Worm (Caenorhabditis elegans) whole organism, late embryonic: ENCODE results near the gene D1005.10.

ENCODE experiments used
- C38D4.7 ChIP-seq: fragments of 200-800 bp; sonication (Bioruptor generic); optimal IDR thresholded peaks from 2 replicates; lab custom pipeline; 2018; ENCODE audit warnings: mild to moderate bottlenecking, missing genetic modification characterization, moderate library complexity, missing compliant biosample characterization
- K02D7.2 ChIP-seq: sonication (generic microtip); optimal IDR thresholded peaks from 2 replicates; lab custom pipeline; 2017; ENCODE audit warnings: mild to moderate bottlenecking, missing genetic modification characterization, missing compliant biosample characterization
- K09A11.1 ChIP-seq: sonication (generic microtip); optimal IDR thresholded peaks from 2 replicates; lab custom pipeline; 2017; ENCODE audit warnings: antibody characterized with exemption, mild to moderate bottlenecking, missing genetic modification characterization, missing compliant biosample characterization; ENCODE audit not compliant: insufficient read depth
- Y22D7AL.16 ChIP-seq: sonication (generic microtip); optimal IDR thresholded peaks from 2 replicates; lab custom pipeline; 2016; ENCODE audit warnings: missing genetic modification characterization, missing compliant biosample characterization
- ahr-1 ChIP-seq: sonication (generic microtip); optimal IDR thresholded peaks from 2 replicates; lab custom pipeline; 2016; ENCODE audit warnings: missing genetic modification characterization, missing compliant biosample characterization
- ceh-14 ChIP-seq: sonication (generic microtip); optimal IDR thresholded peaks from 2 replicates; lab custom pipeline; 2016; ENCODE audit warnings: missing genotype, missing genetic modification characterization, missing compliant biosample characterization
- ceh-18 ChIP-seq: sonication (generic microtip); optimal IDR thresholded peaks from 2 replicates; lab custom pipeline; 2016; ENCODE audit warnings: missing genetic modification characterization, missing compliant biosample characterization
- ceh-19 ChIP-seq: fragments of 200-800 bp; sonication (Bioruptor generic); optimal IDR thresholded peaks from 2 replicates; lab custom pipeline; 2018; ENCODE audit warnings: mild to moderate bottlenecking, missing genetic modification characterization, missing compliant biosample characterization
- ceh-24 ChIP-seq: sonication (generic microtip); optimal IDR thresholded peaks from 2 replicates; lab custom pipeline; 2016; ENCODE audit warnings: mild to moderate bottlenecking, missing genetic modification characterization, missing compliant biosample characterization
- ceh-30 ChIP-seq: fragments of 150-350 bp; optimal IDR thresholded peaks from 2 replicates; lab custom pipeline; 2014; ENCODE audit warnings: missing biosample characterization, missing genetic modification characterization
- ceh-31 ChIP-seq: sonication (generic microtip); optimal IDR thresholded peaks from 2 replicates; lab custom pipeline; 2016; ENCODE audit warnings: missing genetic modification characterization, missing compliant biosample characterization
- ceh-34 ChIP-seq: sonication (generic microtip); optimal IDR thresholded peaks from 2 replicates; lab custom pipeline; 2016; ENCODE audit warnings: mild to moderate bottlenecking, missing genetic modification characterization, missing compliant biosample characterization
- ceh-45 ChIP-seq: fragments of 200-800 bp; sonication (Bioruptor generic); IDR thresholded peaks from 2 replicates; pipeline ENCODE4 v1.3.6; 2022; ENCODE audit warnings: missing genetic modification reagents, missing genetic modification characterization, missing compliant biosample characterization
- che-1 ChIP-seq: sonication (generic microtip); optimal IDR thresholded peaks from 2 replicates; lab custom pipeline; 2016; ENCODE audit warnings: mild to moderate bottlenecking, missing genetic modification characterization, missing compliant biosample characterization
- elt-2 ChIP-seq: sonication (generic microtip); optimal IDR thresholded peaks from 2 replicates; lab custom pipeline; 2016; ENCODE audit warnings: missing genetic modification reagents, missing genetic modification characterization, missing compliant biosample characterization
- elt-4 ChIP-seq: sonication (generic microtip); optimal IDR thresholded peaks from 2 replicates; lab custom pipeline; 2016; ENCODE audit warnings: missing genetic modification characterization, missing compliant biosample characterization
- ets-4 ChIP-seq: sonication (generic microtip); optimal IDR thresholded peaks from 2 replicates; lab custom pipeline; 2016; ENCODE audit warnings: missing genetic modification characterization, missing compliant biosample characterization
- fax-1 ChIP-seq: sonication (generic microtip); optimal IDR thresholded peaks from 2 replicates; lab custom pipeline; 2016; ENCODE audit warnings: missing genotype, missing genetic modification characterization, missing compliant biosample characterization
- fkh-10 ChIP-seq: fragments of 150-350 bp; optimal IDR thresholded peaks from 2 replicates; lab custom pipeline; 2014; ENCODE audit warnings: missing biosample characterization, missing genetic modification reagents, missing genetic modification characterization
- gmeb-2 ChIP-seq: sonication (generic microtip); optimal IDR thresholded peaks from 2 replicates; lab custom pipeline; 2016; ENCODE audit warnings: missing genetic modification characterization, inconsistent platforms, missing compliant biosample characterization
- hlh-15 ChIP-seq: sonication (generic microtip); optimal IDR thresholded peaks from 2 replicates; lab custom pipeline; 2016; ENCODE audit warnings: missing genetic modification characterization, missing compliant biosample characterization
- hlh-6 ChIP-seq: sonication (generic microtip); optimal IDR thresholded peaks from 2 replicates; lab custom pipeline; 2016; ENCODE audit warnings: missing genotype, missing genetic modification characterization, missing compliant biosample characterization
- hlh-8 ChIP-seq: sonication (generic microtip); optimal IDR thresholded peaks from 2 replicates; lab custom pipeline; 2016; ENCODE audit warnings: missing genotype, missing genetic modification characterization, missing compliant biosample characterization
- lim-6 ChIP-seq: sonication (generic microtip); optimal IDR thresholded peaks from 2 replicates; lab custom pipeline; 2016; ENCODE audit warnings: missing genetic modification characterization, missing compliant biosample characterization
- madf-2 ChIP-seq: sonication (generic microtip); optimal IDR thresholded peaks from 2 replicates; lab custom pipeline; 2017; ENCODE audit warnings: missing genetic modification characterization, missing compliant biosample characterization
- mec-3 ChIP-seq: sonication (generic microtip); optimal IDR thresholded peaks from 2 replicates; lab custom pipeline; 2016; ENCODE audit warnings: borderline replicate concordance, missing genetic modification characterization, missing compliant biosample characterization
- odd-2 ChIP-seq: sonication (generic microtip); optimal IDR thresholded peaks from 2 replicates; lab custom pipeline; 2017; ENCODE audit warnings: antibody characterized with exemption, mild to moderate bottlenecking, missing genetic modification characterization, missing compliant biosample characterization
- rnt-1 ChIP-seq: sonication (generic microtip); optimal IDR thresholded peaks from 2 replicates; lab custom pipeline; 2016; ENCODE audit warnings: missing genetic modification characterization, missing compliant biosample characterization
- sdc-2 ChIP-seq: sonication (generic microtip); optimal IDR thresholded peaks from 2 replicates; lab custom pipeline; 2016; ENCODE audit warnings: missing genotype, missing genetic modification characterization, missing compliant biosample characterization
- sox-2 ChIP-seq: fragments of 200-800 bp; sonication (Bioruptor generic); IDR thresholded peaks from 2 replicates; pipeline ENCODE4 v1.3.6; 2022; ENCODE audit warnings: missing genetic modification reagents, missing genetic modification characterization, missing compliant biosample characterization
- sox-4 ChIP-seq: sonication (generic microtip); optimal IDR thresholded peaks from 2 replicates; lab custom pipeline; 2017; ENCODE audit warnings: mild to moderate bottlenecking, missing genetic modification characterization, inconsistent platforms, missing compliant biosample characterization
- syd-9 ChIP-seq: sonication (generic microtip); optimal IDR thresholded peaks from 2 replicates; lab custom pipeline; 2016; ENCODE audit warnings: mild to moderate bottlenecking, missing genetic modification characterization, moderate library complexity, missing compliant biosample characterization
- tbx-7 ChIP-seq: sonication (generic microtip); optimal IDR thresholded peaks from 2 replicates; lab custom pipeline; 2016; ENCODE audit warnings: missing genotype, missing genetic modification characterization, missing compliant biosample characterization
- unc-3 ChIP-seq, 2 experiments: fragments of 200-800 bp in 1 of 2; sonication (Bioruptor generic) in 1 of 2; sonication (generic microtip) in 1 of 2; conservative IDR thresholded peaks in 1 of 2; optimal IDR thresholded peaks in 1 of 2; 2 replicates each; pipeline versions ENCODE4 v1.3.6 to Lab custom; 2016 to 2022; ENCODE audit warnings: missing compliant biosample characterization in 2 of 2, missing genetic modification characterization in 2 of 2, missing genetic modification reagents in 1 of 2
- unc-55 ChIP-seq: sonication (generic microtip); optimal IDR thresholded peaks from 2 replicates; lab custom pipeline; 2017; ENCODE audit warnings: missing biosample characterization, missing genetic modification reagents, missing genetic modification characterization
- unc-86 ChIP-seq: sonication (generic microtip); optimal IDR thresholded peaks from 2 replicates; lab custom pipeline; 2016; ENCODE audit warnings: missing genetic modification characterization, missing compliant biosample characterization
- ztf-16 ChIP-seq: sonication (generic microtip); optimal IDR thresholded peaks from 2 replicates; lab custom pipeline; 2017; ENCODE audit warnings: missing genetic modification characterization, missing compliant biosample characterization

Gene D1005.10

DNA sequence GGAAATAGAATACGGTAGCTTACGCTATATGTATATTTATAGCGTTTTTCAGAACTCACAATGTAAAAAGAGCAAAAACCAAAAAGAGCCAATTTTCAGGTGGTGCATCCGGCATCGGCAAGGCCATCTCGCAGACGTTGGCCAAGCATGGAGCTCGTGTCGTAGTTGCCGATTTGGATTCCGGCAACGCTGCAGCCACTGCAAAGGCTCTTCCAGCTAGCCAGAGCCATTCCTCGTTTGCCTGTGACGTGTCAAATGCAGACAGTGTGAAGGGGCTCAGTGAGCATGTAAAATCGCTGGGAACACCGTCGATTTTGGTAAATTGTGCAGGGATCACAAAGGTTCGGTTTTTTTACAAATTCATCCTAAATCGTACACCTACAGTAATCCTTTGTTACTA lies 1.1 kb upstream of the D1005.10 start:
- TF ChIP-seq ceh-19 (GFP tag; lab: Kevin White, UChicago): no peak
- TF ChIP-seq rnt-1: no peak
- TF ChIP-seq elt-2 (tag; lab: Kevin White, UChicago): no peak
- no peak for TF ChIP-seq ceh-24 (tag; lab: Kevin White, UChicago)
- no peak for TF ChIP-seq fax-1
- no peak for TF ChIP-seq tbx-7 (tag; lab: Kevin White, UChicago)
- TF ChIP-seq, all 69 proteins: peak for 0

DNA sequence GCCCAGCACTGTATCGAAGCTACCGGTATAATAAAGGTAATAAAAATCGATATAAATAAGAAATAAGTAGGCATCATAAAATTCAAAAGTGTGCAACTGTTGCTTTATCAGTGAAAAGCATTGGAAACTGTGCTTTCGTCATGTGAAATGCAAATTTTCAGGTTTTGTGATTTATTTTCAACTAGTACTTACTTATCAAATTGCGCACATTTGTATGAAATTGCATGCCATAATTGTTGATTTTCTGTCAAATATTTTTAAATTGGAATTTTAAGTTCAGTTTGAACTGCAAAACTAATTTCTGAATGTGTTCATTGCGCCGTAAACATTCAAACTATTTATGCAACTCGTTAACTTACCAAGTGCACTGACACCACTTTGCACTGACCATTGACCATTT lies 267 bp downstream of the D1005.10 start, which contains the start of gene D1005.4:
TSS of gene D1005.4 (minus strand) at position 101 of the 400 bp plus-strand sequence.
- TF ChIP-seq syd-9 (tag; lab: Kevin White, UChicago): no peak
- TF ChIP-seq ceh-34 (tag; lab: Kevin White, UChicago): no peak
- no peak for TF ChIP-seq unc-3 (GFP tag; conservative IDR thresholded peaks at IDR 0.05; lab: Robert Waterston, UW)
- TF ChIP-seq unc-3 (tag; optimal IDR thresholded peaks at IDR 0.05; lab: Kevin White, UChicago): no peak
- TF ChIP-seq ceh-14 (tag; lab: Kevin White, UChicago): no peak
- no peak for TF ChIP-seq ztf-16 (tag; lab: Kevin White, UChicago)
- no peak for TF ChIP-seq unc-55 (GFP tag; lab: Kevin White, UChicago)
- no peak for TF ChIP-seq lim-6 (tag; lab: Kevin White, UChicago)
- TF ChIP-seq ahr-1 (tag; lab: Kevin White, UChicago): no peak
- no peak for TF ChIP-seq sox-4 (tag; lab: Kevin White, UChicago)
- TF ChIP-seq ceh-18: no peak
- TF ChIP-seq mec-3 (tag; lab: Kevin White, UChicago): no peak
- no peak for TF ChIP-seq unc-86 (tag; lab: Kevin White, UChicago)
- no peak for TF ChIP-seq gmeb-2
- TF ChIP-seq sox-2 (GFP tag; lab: Robert Waterston, UW): no peak
- TF ChIP-seq ceh-31 (tag; lab: Kevin White, UChicago): no peak
- TF ChIP-seq elt-4 (tag; lab: Kevin White, UChicago): no peak
- no peak for TF ChIP-seq che-1 (tag; lab: Kevin White, UChicago)
- no peak for TF ChIP-seq K09A11.1 (tag; lab: Kevin White, UChicago)

DNA sequence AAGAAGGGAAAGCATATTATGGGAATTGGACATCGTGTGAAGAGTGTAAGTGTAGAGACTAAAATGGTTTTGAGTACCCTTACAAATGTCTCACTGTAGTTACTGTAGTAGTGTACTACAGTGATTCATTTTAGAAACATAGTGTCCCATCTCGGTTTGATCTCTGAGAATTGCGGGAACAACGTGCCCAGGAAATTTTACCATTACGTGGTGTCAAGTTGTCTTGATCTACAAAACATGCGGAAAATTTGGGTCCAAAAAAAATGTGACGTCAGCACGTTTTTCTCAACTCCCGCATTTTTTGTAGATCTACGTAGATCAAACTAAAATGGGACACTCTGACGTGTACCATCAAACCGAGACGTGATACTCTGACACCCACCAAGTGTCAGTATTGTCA lies 2.8 kb downstream of the D1005.10 start:
- TF ChIP-seq ceh-45 (GFP tag; lab: Robert Waterston, UW): no peak
- no peak for TF ChIP-seq sdc-2
- no peak for TF ChIP-seq fax-1
- TF ChIP-seq unc-86 (tag; lab: Kevin White, UChicago): no peak
- TF ChIP-seq fkh-10 (GFP tag; lab: Kevin White, UChicago): no peak
- TF ChIP-seq Y22D7AL.16 (tag; lab: Kevin White, UChicago): no peak
- no peak for TF ChIP-seq ets-4 (tag; lab: Kevin White, UChicago)
- TF ChIP-seq ceh-14 (tag; lab: Kevin White, UChicago): no peak

DNA sequence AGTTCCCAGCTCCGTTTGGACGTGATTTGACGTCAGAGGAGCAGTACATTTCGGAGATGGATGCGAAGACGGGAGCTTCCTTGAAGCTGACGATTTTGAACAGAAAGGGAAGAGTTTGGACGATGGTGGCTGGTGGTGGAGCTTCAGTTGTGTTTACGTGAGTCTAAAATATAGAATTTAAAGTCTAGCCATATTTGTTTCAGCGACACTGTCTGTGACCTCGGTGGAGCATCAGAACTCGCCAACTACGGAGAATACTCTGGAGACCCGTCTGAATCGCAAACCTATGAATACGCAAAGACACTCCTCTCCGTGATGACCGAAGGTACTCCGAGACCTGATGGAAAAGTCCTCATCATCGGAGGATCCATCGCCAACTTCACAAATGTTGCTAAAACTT lies 5.4 kb downstream of the D1005.10 start:
- no peak for TF ChIP-seq odd-2 (tag; lab: Kevin White, UChicago)

DNA sequence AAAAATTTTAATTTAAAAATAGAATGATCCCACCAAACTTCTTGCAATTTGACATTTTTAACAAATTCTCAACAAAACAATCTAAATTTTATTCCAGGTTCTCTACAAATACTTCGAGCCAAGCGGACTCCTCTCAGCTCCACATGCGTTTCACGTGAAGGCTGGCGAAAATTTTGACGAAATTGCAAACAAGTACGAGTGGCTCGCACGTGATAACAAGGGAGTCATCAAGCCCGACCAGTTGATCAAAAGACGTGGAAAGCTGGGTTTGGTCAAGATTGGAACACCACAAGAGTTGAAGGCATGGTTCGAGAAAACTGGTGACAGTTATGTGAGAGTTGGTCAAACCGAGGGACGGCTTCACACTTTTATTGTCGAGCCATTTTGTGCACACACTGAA lies 6.3 kb downstream of the D1005.10 start:
- no peak for TF ChIP-seq ceh-45 (GFP tag; lab: Robert Waterston, UW)
- no peak for TF ChIP-seq hlh-8
- TF ChIP-seq C38D4.7 (GFP tag; lab: Kevin White, UChicago): no peak

DNA sequence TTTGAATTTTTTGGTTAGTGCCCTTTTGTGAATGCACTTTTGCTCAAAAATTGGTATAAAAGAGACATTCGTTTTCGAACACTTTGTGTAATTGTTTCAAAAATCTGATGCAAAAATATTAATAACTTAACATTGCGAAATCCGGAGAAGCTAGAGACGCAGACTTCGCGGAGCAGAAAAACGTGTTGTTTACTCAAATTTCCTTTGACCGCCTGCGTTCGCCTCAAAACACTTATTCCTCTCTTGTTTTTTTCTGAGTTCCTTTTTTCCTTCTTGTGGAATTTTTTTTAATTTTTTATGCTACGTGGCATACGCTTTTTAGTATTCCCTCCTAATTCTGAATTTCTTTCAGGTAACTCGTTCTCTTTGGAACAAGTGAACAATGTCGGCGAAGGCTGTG lies 6.8 kb downstream of the D1005.10 start, which contains the start of gene acly-1:
TSS of gene acly-1 (plus strand) at position 353 of the 400 bp plus-strand sequence.
- TF ChIP-seq ceh-30 (tag; lab: Kevin White, UChicago) (no peak), hlh-15 (no peak), K02D7.2 (tag; lab: Kevin White, UChicago) (no peak), madf-2 (no peak), hlh-6 (tag; lab: Kevin White, UChicago) (no peak)
